Worm (Caenorhabditis elegans) whole organism, L2 larva: Measurements from ENCODE around the gene H03G16.5.

ENCODE experiments used
- F13H6.1 ChIP-seq: sonication (generic microtip); optimal IDR thresholded peaks from 2 replicates; lab custom pipeline; 2016; ENCODE audit warnings: missing genetic modification characterization, missing compliant biosample characterization
- Y55F3AM.14 ChIP-seq: fragments of 200-800 bp; sonication (Bioruptor generic); optimal IDR thresholded peaks from 2 replicates; lab custom pipeline; 2018; ENCODE audit warnings: mild to moderate bottlenecking, missing genetic modification characterization, missing compliant biosample characterization
- ZK546.5 ChIP-seq: sonication (generic microtip); optimal IDR thresholded peaks from 2 replicates; lab custom pipeline; 2017; ENCODE audit warnings: missing biosample characterization, missing genetic modification characterization
- alr-1 ChIP-seq: fragments of 150-350 bp; optimal IDR thresholded peaks from 2 replicates; lab custom pipeline; 2014; ENCODE audit warnings: missing biosample characterization, missing genetic modification characterization
- aly-2 ChIP-seq: fragments of 150-350 bp; optimal IDR thresholded peaks from 2 replicates; lab custom pipeline; 2014; ENCODE audit warnings: missing biosample characterization, missing genetic modification characterization
- ama-1 ChIP-seq: fragments of 150-350 bp; optimal IDR thresholded peaks from 2 replicates; lab custom pipeline; 2018; ENCODE audit warnings: inconsistent platforms
- blmp-1 ChIP-seq: sonication (generic microtip); optimal IDR thresholded peaks from 2 replicates; lab custom pipeline; 2017; ENCODE audit warnings: missing genetic modification characterization, mild to moderate bottlenecking, missing compliant biosample characterization, antibody characterized with exemption, moderate library complexity; ENCODE audit not compliant: insufficient read depth
- ceh-16 ChIP-seq: fragments of 150-350 bp; optimal IDR thresholded peaks from 2 replicates; lab custom pipeline; 2014; ENCODE audit warnings: missing biosample characterization, missing genetic modification characterization
- ceh-82 ChIP-seq: fragments of 150-350 bp; optimal IDR thresholded peaks from 2 replicates; lab custom pipeline; 2014; ENCODE audit warnings: missing biosample characterization, missing genetic modification characterization
- crh-2 ChIP-seq: sonication (generic microtip); optimal IDR thresholded peaks from 2 replicates; lab custom pipeline; 2017; ENCODE audit warnings: missing biosample characterization, missing genetic modification characterization
- dmd-4 ChIP-seq: sonication (generic microtip); optimal IDR thresholded peaks from 2 replicates; lab custom pipeline; 2017; ENCODE audit warnings: missing biosample characterization, missing genetic modification characterization
- egl-27 ChIP-seq: sonication (generic microtip); optimal IDR thresholded peaks from 3 replicates; lab custom pipeline; 2017; ENCODE audit warnings: missing biosample characterization, missing genetic modification reagents, missing genetic modification characterization
- elt-1 ChIP-seq: fragments of 150-350 bp; optimal IDR thresholded peaks from 2 replicates; lab custom pipeline; 2014; ENCODE audit warnings: missing biosample characterization, missing genetic modification characterization
- elt-3 ChIP-seq: sonication (generic microtip); optimal IDR thresholded peaks from 2 replicates; lab custom pipeline; 2017; ENCODE audit warnings: missing biosample characterization, missing genetic modification characterization
- fos-1 ChIP-seq: fragments of 150-350 bp; optimal IDR thresholded peaks from 2 replicates; lab custom pipeline; 2014; ENCODE audit warnings: missing biosample characterization, missing genetic modification characterization
- gmeb-1 ChIP-seq: fragments of 150-350 bp; optimal IDR thresholded peaks from 2 replicates; lab custom pipeline; 2014; ENCODE audit warnings: missing biosample characterization, missing genetic modification characterization
- lin-11 ChIP-seq: fragments of 150-350 bp; sonication (generic microtip); optimal IDR thresholded peaks from 2 replicates; lab custom pipeline; 2014; ENCODE audit warnings: missing biosample characterization, missing genetic modification characterization, inconsistent platforms, mixed read lengths
- lin-13 ChIP-seq: fragments of 150-350 bp; optimal IDR thresholded peaks from 2 replicates; lab custom pipeline; 2014; ENCODE audit warnings: missing biosample characterization, missing genetic modification reagents, missing genetic modification characterization
- lsy-2 ChIP-seq, 2 experiments: fragments of 150-350 bp in 1 of 2; sonication (generic microtip) in 1 of 2; optimal IDR thresholded peaks; 2 replicates each; lab custom pipeline; 2014 to 2017; ENCODE audit warnings: missing biosample characterization in 2 of 2, missing genetic modification characterization in 2 of 2
- mdl-1 ChIP-seq, 2 experiments: fragments of 150-350 bp in 1 of 2; sonication (generic microtip) in 1 of 2; optimal IDR thresholded peaks; 2 replicates each; lab custom pipeline; 2017; ENCODE audit warnings: missing biosample characterization in 2 of 2, missing genetic modification characterization in 2 of 2
- nhr-10 ChIP-seq: sonication (generic microtip); optimal IDR thresholded peaks from 2 replicates; lab custom pipeline; 2017; ENCODE audit warnings: missing biosample characterization, missing genetic modification characterization
- nhr-11 ChIP-seq: fragments of 150-350 bp; optimal IDR thresholded peaks from 2 replicates; lab custom pipeline; 2014; ENCODE audit warnings: missing biosample characterization, missing genetic modification characterization
- nhr-12 ChIP-seq: fragments of 150-350 bp; optimal IDR thresholded peaks from 2 replicates; lab custom pipeline; 2014; ENCODE audit warnings: missing biosample characterization, missing genetic modification characterization
- nhr-21 ChIP-seq: fragments of 150-350 bp; optimal IDR thresholded peaks from 2 replicates; lab custom pipeline; 2014; ENCODE audit warnings: missing biosample characterization, missing genetic modification characterization
- nhr-237 ChIP-seq: fragments of 150-350 bp; optimal IDR thresholded peaks from 2 replicates; lab custom pipeline; 2014; ENCODE audit warnings: missing biosample characterization, missing genetic modification characterization
- nhr-77 ChIP-seq: fragments of 150-350 bp; optimal IDR thresholded peaks from 2 replicates; lab custom pipeline; 2014; ENCODE audit warnings: missing biosample characterization, missing genetic modification characterization
- skn-1 ChIP-seq: sonication (generic microtip); optimal IDR thresholded peaks from 2 replicates; lab custom pipeline; 2017; ENCODE audit warnings: missing biosample characterization, missing genetic modification characterization
- sma-3 ChIP-seq: sonication (generic microtip); optimal IDR thresholded peaks from 2 replicates; lab custom pipeline; 2016; ENCODE audit warnings: missing genetic modification reagents, missing genetic modification characterization, missing compliant biosample characterization
- sma-9 ChIP-seq, 2 experiments: fragments of 150-350 bp in 1 of 2; sonication (generic microtip) in 1 of 2; optimal IDR thresholded peaks; 2 replicates each; lab custom pipeline; 2014 to 2016; ENCODE audit warnings: missing genetic modification characterization in 2 of 2, mild to moderate bottlenecking in 1 of 2, missing biosample characterization in 1 of 2, missing compliant biosample characterization in 1 of 2, missing genetic modification reagents in 1 of 2, moderate library complexity in 1 of 2
- snpc-4 ChIP-seq: fragments of 150-350 bp; optimal IDR thresholded peaks from 2 replicates; lab custom pipeline; 2014; ENCODE audit warnings: missing biosample characterization, missing genetic modification characterization
- unc-55 ChIP-seq: fragments of 150-350 bp; sonication (generic microtip); optimal IDR thresholded peaks from 3 replicates; lab custom pipeline; 2014; ENCODE audit warnings: missing biosample characterization, missing genetic modification reagents, missing genetic modification characterization
- unc-62 ChIP-seq: fragments of 150-350 bp; optimal IDR thresholded peaks from 2 replicates; lab custom pipeline; 2014; ENCODE audit warnings: missing biosample characterization, missing genetic modification reagents, missing genetic modification characterization
- zag-1 ChIP-seq: fragments of 150-350 bp; optimal IDR thresholded peaks from 2 replicates; lab custom pipeline; 2014; ENCODE audit warnings: missing biosample characterization, missing genetic modification characterization
- ztf-11 ChIP-seq: sonication (generic microtip); optimal IDR thresholded peaks from 2 replicates; lab custom pipeline; 2017; ENCODE audit warnings: missing biosample characterization, missing genetic modification characterization

H03G16.5 gene

DNA sequence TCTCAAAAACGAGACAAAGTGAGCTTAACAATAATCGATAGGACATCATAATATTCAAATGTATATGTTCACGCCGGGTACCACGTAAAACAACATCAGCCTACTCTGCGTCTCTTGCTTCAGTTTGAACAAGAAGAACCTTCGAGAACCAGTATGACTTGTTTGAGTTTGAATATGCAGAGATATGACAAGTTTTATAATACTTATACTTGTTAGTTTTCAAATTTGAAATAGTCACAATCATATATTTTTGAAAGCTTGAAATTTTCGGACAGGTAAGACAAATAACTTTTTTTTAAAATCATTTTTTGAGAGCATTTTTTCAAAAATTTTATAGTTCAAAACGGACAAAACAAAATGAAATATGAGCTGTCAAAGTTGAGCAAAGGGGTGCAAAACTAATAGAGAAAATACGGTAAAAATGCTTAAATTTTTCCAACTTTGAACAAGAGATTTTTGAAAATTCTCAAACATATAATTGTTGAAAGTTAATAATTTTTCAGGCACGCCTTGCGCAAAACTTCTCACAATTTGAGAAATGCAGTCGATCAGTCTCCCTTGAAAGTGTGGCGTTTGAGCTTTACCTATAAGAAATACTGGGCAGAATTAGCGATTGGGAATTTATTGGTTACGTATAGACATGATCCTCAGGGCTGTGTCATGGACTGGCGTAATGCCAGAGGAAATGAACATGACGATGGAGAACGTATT, 3.3 kb downstream of the H03G16.5 start, which contains the start of gene H03G16.1:
Gene H03G16.1 (plus strand): TSS at position 661 of the 711 bp plus-strand sequence.
- TF ChIP-seq lin-13 = no peak
- TF ChIP-seq lin-11 (tag; lab: Kevin White, UChicago) = no peak
- no peak for TF ChIP-seq ZK546.5
- no peak for TF ChIP-seq egl-27
- TF ChIP-seq skn-1 (tag; lab: Kevin White, UChicago) = no peak

DNA sequence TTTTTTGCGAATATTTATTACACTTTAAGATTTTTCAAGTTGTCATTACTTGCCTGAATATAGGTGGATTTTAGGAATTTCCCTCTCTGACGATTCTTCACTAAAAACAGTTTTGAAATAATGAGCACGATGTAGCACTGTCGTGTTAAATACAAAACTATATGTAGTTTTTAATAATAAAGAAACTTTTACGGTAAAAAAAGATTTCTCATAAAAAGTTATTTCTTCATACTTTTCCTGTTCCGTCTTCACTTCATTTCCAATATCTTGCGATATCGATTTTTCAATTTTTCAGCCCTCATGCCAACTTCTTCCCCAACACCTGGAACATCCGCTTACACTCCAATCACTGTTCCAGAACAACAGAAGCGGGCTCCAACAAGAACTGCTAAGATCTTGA, 4.3 kb downstream of the H03G16.5 start, which contains the start of gene H03G16.6:
Gene H03G16.6 (plus strand): TSS at position 301 of the 400 bp plus-strand sequence.
- TF ChIP-seq unc-55 (no peak), Y55F3AM.14 (GFP tag; lab: Kevin White, UChicago) (no peak), lin-11 (tag; lab: Kevin White, UChicago) (no peak), nhr-11 (no peak), egl-27 (no peak), gmeb-1 (no peak), alr-1 (tag; lab: Kevin White, UChicago) (no peak), ztf-11 (tag; lab: Kevin White, UChicago) (no peak), nhr-10 (tag; lab: Kevin White, UChicago) (no peak), elt-3 (tag; lab: Kevin White, UChicago) (no peak), ceh-16 (tag; lab: Kevin White, UChicago) (no peak), nhr-12 (tag; lab: Kevin White, UChicago) (no peak), snpc-4 (tag; lab: Kevin White, UChicago) (no peak), ZK546.5 (no peak), nhr-21 (tag; lab: Kevin White, UChicago) (no peak), nhr-77 (tag; lab: Kevin White, UChicago) (no peak), F13H6.1 (no peak), ama-1 (lab: Kevin White, UChicago) (no peak)

DNA sequence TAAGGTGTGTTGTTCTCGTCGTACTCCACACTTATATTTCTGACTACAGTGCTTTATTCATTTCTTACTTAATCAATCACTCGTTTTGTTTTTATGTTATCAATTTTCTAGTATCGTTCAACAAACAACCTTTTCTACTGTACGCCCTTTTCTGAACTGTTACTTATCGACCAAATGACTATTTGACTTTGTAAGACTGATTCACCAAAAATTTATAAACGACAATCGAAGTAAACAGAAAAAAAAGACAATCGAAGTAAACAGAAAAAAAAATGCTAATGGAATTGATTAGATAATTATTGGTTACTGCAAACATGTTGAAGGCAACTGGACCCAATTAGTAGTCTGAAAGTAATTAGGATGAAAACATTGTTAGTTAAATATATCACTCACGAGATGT, 6.6 kb downstream of the H03G16.5 start:
- TF ChIP-seq alr-1 (tag; lab: Kevin White, UChicago) (no peak), aly-2 (tag; lab: Kevin White, UChicago) (no peak), fos-1 (tag; lab: Kevin White, UChicago) (no peak), zag-1 (tag; lab: Kevin White, UChicago) (no peak), dmd-4 (tag; lab: Kevin White, UChicago) (no peak), unc-62 (no peak), ztf-11 (tag; lab: Kevin White, UChicago) (no peak), sma-3 (no peak), gmeb-1 (no peak), F13H6.1 (no peak)
- TF ChIP-seq, all 48 proteins: peak for 0

DNA sequence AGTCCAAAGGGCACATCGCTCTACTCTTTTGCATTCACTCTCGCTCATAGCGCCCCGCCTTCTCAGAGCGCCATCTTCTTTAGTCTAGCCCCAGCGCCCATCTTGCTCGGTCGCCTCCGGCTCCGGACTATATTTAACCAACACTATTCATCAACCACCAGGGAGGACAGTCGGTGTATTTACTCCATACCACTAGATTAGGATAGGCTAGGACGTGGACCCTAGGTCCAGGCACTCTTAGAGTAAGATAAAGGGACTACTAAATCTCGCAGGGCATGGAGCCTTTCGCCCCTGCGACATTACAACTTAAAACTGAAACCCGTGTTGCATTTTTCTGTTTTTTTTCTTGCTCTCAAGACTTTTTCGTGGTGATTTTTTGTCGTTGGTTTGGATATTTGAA, 9.1 kb downstream of the H03G16.5 start:
- TF ChIP-seq egl-27 (no peak), ceh-82 (no peak), snpc-4 (tag; lab: Kevin White, UChicago) (no peak), mdl-1 (tag; optimal IDR thresholded peaks at IDR 0.05; lab: Kevin White, UChicago) (no peak), ztf-11 (tag; lab: Kevin White, UChicago) (no peak), lsy-2 (tag; optimal IDR thresholded peaks at IDR 0.05; lab: Kevin White, UChicago) (no peak), ZK546.5 (no peak), ama-1 (lab: Kevin White, UChicago) (no peak), F13H6.1 (no peak), elt-1 (tag; lab: Kevin White, UChicago) (no peak), blmp-1 (tag; lab: Kevin White, UChicago) (no peak), nhr-11 (no peak), sma-9 (GFP tag; optimal IDR thresholded peaks at IDR 0.05; lab: Kevin White, UChicago) (no peak), sma-9 (tag; optimal IDR thresholded peaks at IDR 0.05; lab: Kevin White, UChicago) (no peak), nhr-237 (tag; lab: Kevin White, UChicago) (no peak), crh-2 (tag; lab: Kevin White, UChicago) (no peak), nhr-10 (tag; lab: Kevin White, UChicago) (no peak), Y55F3AM.14 (GFP tag; lab: Kevin White, UChicago) (no peak)
